Worm (Caenorhabditis elegans): ENCODE results near the gene T12C9.7.

Gene T12C9.7

ce11 chrII:4489288-4489687, 28.5 kb upstream of the T12C9.7 start, which contains the start of gene T05C1.3:
Gene T05C1.3 (minus strand): TSS chrII:4489388.
- TF ChIP-seq spr-3 (GFP tag; optimal IDR thresholded peaks at IDR 0.05), result no peak
- TF ChIP-seq daf-12 (tag; optimal IDR thresholded peaks at IDR 0.05), result no peak
- no peak for TF ChIP-seq lir-3 (tag; optimal IDR thresholded peaks at IDR 0.05)
- no peak for TF ChIP-seq ceh-62 (tag; optimal IDR thresholded peaks at IDR 0.05)
- no peak for TF ChIP-seq lin-15B (tag; optimal IDR thresholded peaks at IDR 0.05)
- TF ChIP-seq rbr-2 (tag; optimal IDR thresholded peaks at IDR 0.05), result no peak
- no peak for TF ChIP-seq sdz-12 (GFP tag; optimal IDR thresholded peaks at IDR 0.05)
- TF ChIP-seq lsy-2 (tag; optimal IDR thresholded peaks at IDR 0.05), result no peak

DNA sequence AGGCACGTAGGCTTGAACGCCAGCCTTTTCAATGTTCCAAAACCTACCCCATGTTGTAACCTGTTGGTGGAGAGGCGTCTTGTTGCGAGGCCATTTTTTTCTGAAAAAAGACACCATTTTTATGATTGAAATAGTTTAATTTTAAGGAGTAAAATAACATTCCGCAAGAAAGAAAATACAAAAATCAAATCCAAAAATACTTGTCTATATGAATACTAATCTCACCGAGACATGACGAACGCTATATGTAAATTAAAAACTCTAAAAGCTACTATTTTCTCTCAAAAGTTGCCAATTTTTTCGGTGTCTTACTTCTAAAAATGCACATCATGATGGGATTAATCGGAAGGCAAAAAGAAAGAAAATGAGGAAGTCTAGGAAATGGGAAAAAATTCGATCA, 21.3 kb upstream of the T12C9.7 start, which contains the start of gene T05C1.2:
Gene T05C1.2 (minus strand): TSS at position 101 of the 400 bp plus-strand sequence.
- TF ChIP-seq unc-62 (GFP tag; optimal IDR thresholded peaks at IDR 0.05 in 1 of 2) (peak in 1 of 2 experiments; percentile 37), unc-62 (tag; optimal IDR thresholded peaks at IDR 0.05) (no peak), nhr-6 (tag; optimal IDR thresholded peaks at IDR 0.05) (no peak), hlh-30 (tag; optimal IDR thresholded peaks at IDR 0.05; ENCODE audit: insufficient read depth) (no peak), nhr-28 (tag; optimal IDR thresholded peaks at IDR 0.05) (no peak), daf-12 (tag; optimal IDR thresholded peaks at IDR 0.05) (no peak), Y75B8A.6 (GFP tag; IDR thresholded peaks at IDR 0.05) (no peak)

DNA sequence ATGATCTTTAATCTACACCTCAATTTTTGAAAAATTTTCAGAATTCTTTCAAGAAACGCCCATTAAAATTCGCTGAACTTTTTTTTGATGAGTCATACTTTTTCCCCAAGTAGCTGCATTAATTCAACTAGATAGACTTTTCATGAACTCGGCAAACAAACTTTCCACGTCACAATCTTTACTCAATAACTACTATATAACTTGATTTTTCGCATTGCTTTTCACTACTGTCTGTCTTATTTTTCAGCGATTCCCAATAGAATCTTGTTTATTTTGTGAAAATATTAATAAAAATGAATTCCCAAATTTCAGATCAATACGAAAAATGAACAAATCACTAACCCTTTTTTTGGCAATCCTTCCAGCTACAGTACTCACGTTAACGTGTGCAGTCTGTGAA, 17.6 kb upstream of the T12C9.7 start, which contains the start of gene T05C1.1:
Gene T05C1.1 (plus strand): TSS at position 301 of the 400 bp plus-strand sequence.
- TF ChIP-seq daf-12 (tag; optimal IDR thresholded peaks at IDR 0.05), result no peak
- TF ChIP-seq arid-1 (GFP tag; conservative IDR thresholded peaks at IDR 0.05), result no peak
- TF ChIP-seq zip-11 (GFP tag; IDR thresholded peaks at IDR 0.05), result no peak
- TF ChIP-seq zfp-2 (tag; optimal IDR thresholded peaks at IDR 0.05), result no peak
- no peak for TF ChIP-seq F26F4.8 (GFP tag; conservative IDR thresholded peaks at IDR 0.05)
- no peak for TF ChIP-seq ces-1 (GFP tag; optimal IDR thresholded peaks at IDR 0.05)
- TF ChIP-seq skn-1 (tag; optimal IDR thresholded peaks at IDR 0.05), result no peak
- TF ChIP-seq gei-8 (GFP tag; optimal IDR thresholded peaks at IDR 0.05), result no peak
- no peak for TF ChIP-seq dve-1 (tag; optimal IDR thresholded peaks at IDR 0.05; ENCODE audit: insufficient read depth)
- no peak for TF ChIP-seq lin-38 (GFP tag; IDR thresholded peaks at IDR 0.05)
- no peak for TF ChIP-seq T20F7.1 (GFP tag; optimal IDR thresholded peaks at IDR 0.05)
- no peak for TF ChIP-seq lir-3 (tag; optimal IDR thresholded peaks at IDR 0.05)
- no peak for TF ChIP-seq fos-1 (tag; optimal IDR thresholded peaks at IDR 0.05)
- TF ChIP-seq F49E8.2 (tag; optimal IDR thresholded peaks at IDR 0.05; ENCODE audit: borderline replicate concordance), result no peak

- TF ChIP-seq daf-19 (GFP tag; conservative IDR thresholded peaks at IDR 0.05), result no peak
- TF ChIP-seq F49E8.2 (tag; optimal IDR thresholded peaks at IDR 0.05; ENCODE audit: borderline replicate concordance), result no peak
- TF ChIP-seq egl-43 (GFP tag; IDR thresholded peaks at IDR 0.05), result no peak
- TF ChIP-seq ZK337.2 (GFP tag; IDR thresholded peaks at IDR 0.05), result no peak
- TF ChIP-seq spr-1 (tag; optimal IDR thresholded peaks at IDR 0.05), result no peak
- no peak for TF ChIP-seq unc-130 (GFP tag; optimal IDR thresholded peaks at IDR 0.05)
- no peak for TF ChIP-seq gei-8 (GFP tag; optimal IDR thresholded peaks at IDR 0.05)
- no peak for TF ChIP-seq dmd-6 (GFP tag; IDR thresholded peaks at IDR 0.05)
- no peak for TF ChIP-seq daf-8 (GFP tag; IDR thresholded peaks at IDR 0.05)
These were observed 13.4 kb upstream of the T12C9.7 start for ce11 chrII:4474005-4474655.
